Worm (Caenorhabditis elegans): ENCODE data around the gene M163.7.

The M163.7 gene

DNA sequence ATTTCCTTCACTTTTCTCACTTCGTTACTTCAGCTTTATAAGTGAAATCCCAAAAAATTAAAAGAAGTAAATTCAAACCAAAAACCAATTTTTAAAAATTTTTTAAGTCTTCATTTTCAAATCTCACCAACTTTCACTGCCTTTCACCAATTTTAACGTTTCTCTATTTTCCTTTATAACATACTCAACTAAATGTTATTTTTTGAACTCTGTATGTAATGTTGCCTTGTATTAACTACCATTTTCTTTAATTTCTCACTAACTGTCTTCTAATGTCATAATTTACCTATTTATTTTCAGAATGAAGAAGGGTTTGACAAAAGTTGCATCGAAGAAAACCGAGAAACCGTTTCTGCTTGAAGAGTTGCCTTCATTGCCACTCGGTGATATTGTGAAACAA, 19.9 kb upstream of the M163.7 start, which contains the start of gene F23D12.4:
Gene F23D12.4, plus strand, starts transcription at position 301 of the 400 bp plus-strand sequence.
- TF ChIP-seq lsy-2 (tag; optimal IDR thresholded peaks at IDR 0.05) (no peak), arid-1 (GFP tag; conservative IDR thresholded peaks at IDR 0.05) (no peak), hmg-1.1 (GFP tag; IDR thresholded peaks at IDR 0.05) (no peak), pqm-1 (tag; optimal IDR thresholded peaks at IDR 0.05) (no peak), dmd-8 (GFP tag; IDR thresholded peaks at IDR 0.05) (no peak), cey-2 (tag; optimal IDR thresholded peaks at IDR 0.05; ENCODE audit: borderline replicate concordance, insufficient read depth) (no peak), ctbp-1 (GFP tag; IDR thresholded peaks at IDR 0.05) (no peak), lin-39 (tag; optimal IDR thresholded peaks at IDR 0.05) (no peak), Y5F2A.4 (GFP tag; optimal IDR thresholded peaks at IDR 0.05) (no peak), lir-3 (tag; optimal IDR thresholded peaks at IDR 0.05) (no peak), ces-1 (GFP tag; optimal IDR thresholded peaks at IDR 0.05) (no peak), ceh-32 (tag; optimal IDR thresholded peaks at IDR 0.05; ENCODE audit: poor library complexity) (no peak), mxl-2 (GFP tag; conservative IDR thresholded peaks at IDR 0.05) (no peak), ceh-62 (tag; optimal IDR thresholded peaks at IDR 0.05) (no peak)

- no peak for TF ChIP-seq egl-27 (tag; optimal IDR thresholded peaks at IDR 0.05)
- TF ChIP-seq nhr-42 (GFP tag; IDR thresholded peaks at IDR 0.05), result no peak
- no peak for TF ChIP-seq set-16 (GFP tag; IDR thresholded peaks at IDR 0.05)
- no peak for TF ChIP-seq mes-2 (tag; optimal IDR thresholded peaks at IDR 0.05; ENCODE audit: poor library complexity, severe bottlenecking)
- TF ChIP-seq nhr-10 (tag; optimal IDR thresholded peaks at IDR 0.05), result no peak
- no peak for TF ChIP-seq ceh-62 (tag; optimal IDR thresholded peaks at IDR 0.05)
- TF ChIP-seq lin-38 (GFP tag; IDR thresholded peaks at IDR 0.05), result no peak
- no peak for TF ChIP-seq hif-1 (tag; optimal IDR thresholded peaks at IDR 0.05)
- no peak for TF ChIP-seq aly-2 (tag; optimal IDR thresholded peaks at IDR 0.05)
- no peak for TF ChIP-seq ceh-44 (GFP tag; IDR thresholded peaks at IDR 0.05)
- no peak for TF ChIP-seq ztf-11 (tag; optimal IDR thresholded peaks at IDR 0.05)
These were observed 17.1 kb upstream of the M163.7 start for ce11 chrX:14447498-14447897.

DNA sequence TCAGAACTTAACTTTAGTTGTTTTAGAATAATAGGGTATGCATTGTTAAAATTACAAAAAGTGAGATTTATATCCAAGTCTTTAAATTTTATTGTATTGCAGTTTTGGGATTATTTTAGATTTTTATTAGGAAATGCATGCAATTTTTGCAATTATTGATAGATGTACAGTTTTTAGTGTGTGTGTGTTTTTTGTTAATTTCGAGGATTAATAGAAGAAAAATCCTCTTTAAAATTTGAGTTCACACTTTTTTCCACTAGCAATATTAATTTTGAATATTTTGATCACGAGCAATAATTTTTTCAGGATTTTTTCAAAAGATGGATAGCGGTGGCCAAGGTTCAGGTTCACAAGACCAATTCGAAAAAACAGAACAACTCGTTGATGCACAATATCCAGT, 16.7 kb upstream of the M163.7 start, which contains the start of gene jmjd-3.2:
Gene jmjd-3.2, plus strand, starts transcription at position 301 of the 400 bp plus-strand sequence.
- no peak for TF ChIP-seq gei-8 (GFP tag; optimal IDR thresholded peaks at IDR 0.05)
- peak in 1 of 2 experiments; percentile 32 for TF ChIP-seq unc-62 (GFP tag; optimal IDR thresholded peaks at IDR 0.05 in 1 of 2)
- no peak for TF ChIP-seq unc-62 (tag; optimal IDR thresholded peaks at IDR 0.05)
- TF ChIP-seq nhr-41 (GFP tag; IDR thresholded peaks at IDR 0.05), result no peak

DNA sequence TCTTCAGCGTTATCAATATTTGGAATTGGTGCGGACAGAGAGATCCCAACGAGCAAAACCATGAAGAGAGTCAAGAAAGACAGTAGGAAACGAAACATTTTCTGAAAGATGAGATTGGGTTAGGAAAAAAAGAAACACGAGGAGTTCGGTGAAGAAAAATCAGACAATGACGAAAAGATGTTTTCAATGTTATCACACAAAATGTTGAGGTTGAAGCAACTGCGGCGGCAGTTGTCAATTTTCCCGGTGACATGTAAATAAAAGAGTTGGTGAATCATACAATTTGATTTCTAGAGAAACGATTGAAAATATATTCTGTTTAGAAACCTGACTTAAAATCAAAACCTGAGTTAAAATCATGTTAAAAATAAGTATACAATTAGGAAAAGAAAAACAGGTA, 10.9 kb upstream of the M163.7 start, which contains the start of gene F23D12.7:
Gene F23D12.7, minus strand, starts transcription at position 101 of the 400 bp plus-strand sequence.
- TF ChIP-seq daf-16 (GFP tag; optimal IDR thresholded peaks at IDR 0.05) (peak in 1 of 2 experiments; percentile 26), daf-16 (tag; optimal IDR thresholded peaks at IDR 0.05) (no peak), ctbp-1 (GFP tag; IDR thresholded peaks at IDR 0.05) (no peak)

- no peak for TF ChIP-seq attf-4 (tag; optimal IDR thresholded peaks at IDR 0.05)
- no peak for TF ChIP-seq F10B5.3 (tag; optimal IDR thresholded peaks at IDR 0.05)
- TF ChIP-seq mes-2 (tag; optimal IDR thresholded peaks at IDR 0.05; ENCODE audit: poor library complexity, severe bottlenecking), result no peak
- TF ChIP-seq ama-1 (optimal IDR thresholded peaks at IDR 0.05), result no peak
- no peak for TF ChIP-seq saeg-2 (GFP tag; IDR thresholded peaks at IDR 0.05)
- no peak for TF ChIP-seq Y48G9A.11 (GFP tag; IDR thresholded peaks at IDR 0.05)
- no peak for TF ChIP-seq nhr-42 (GFP tag; IDR thresholded peaks at IDR 0.05)
- no peak for TF ChIP-seq aly-2 (tag; optimal IDR thresholded peaks at IDR 0.05)
These were observed 9.2 kb upstream of the M163.7 start, which contains the start of gene Y66C5A.1 for ce11 chrX:14455419-14455818. Gene Y66C5A.1 (minus strand): TSS chrX:14455519.

All from whole organism, L4 larva.